Worm (Caenorhabditis elegans) whole organism, L3 larva: ENCODE data around the gene zmp-5.

Experiments
- R02D3.7 ChIP-seq: fragments of 150-350 bp; optimal IDR thresholded peaks from 2 replicates; lab custom pipeline; 2014; ENCODE audit warnings: missing biosample characterization, missing genetic modification characterization
- ZK546.5 ChIP-seq: sonication (generic microtip); optimal IDR thresholded peaks from 2 replicates; lab custom pipeline; 2017; ENCODE audit warnings: missing biosample characterization, missing genetic modification characterization
- aly-2 ChIP-seq: fragments of 150-350 bp; optimal IDR thresholded peaks from 2 replicates; lab custom pipeline; 2014; ENCODE audit warnings: missing biosample characterization, missing genetic modification characterization
- ama-1 ChIP-seq: fragments of 150-350 bp; optimal IDR thresholded peaks from 2 replicates; lab custom pipeline; 2018
- ceh-16 ChIP-seq: sonication (generic microtip); optimal IDR thresholded peaks from 2 replicates; lab custom pipeline; 2017; ENCODE audit warnings: missing biosample characterization, missing genetic modification characterization
- ceh-28 ChIP-seq: fragments of 150-350 bp; optimal IDR thresholded peaks from 2 replicates; lab custom pipeline; 2014; ENCODE audit warnings: missing biosample characterization, missing genetic modification reagents, missing genetic modification characterization
- ceh-82 ChIP-seq: fragments of 150-350 bp; optimal IDR thresholded peaks from 2 replicates; lab custom pipeline; 2014; ENCODE audit warnings: missing biosample characterization, missing genetic modification characterization
- ceh-9 ChIP-seq: sonication (generic microtip); optimal IDR thresholded peaks from 2 replicates; lab custom pipeline; 2018; ENCODE audit warnings: missing biosample characterization, missing genetic modification characterization
- daf-12 ChIP-seq: fragments of 150-350 bp; optimal IDR thresholded peaks from 2 replicates; lab custom pipeline; 2014; ENCODE audit warnings: missing biosample characterization, missing genetic modification reagents, missing genetic modification characterization
- egl-27 ChIP-seq: sonication (generic microtip); optimal IDR thresholded peaks from 4 replicates; lab custom pipeline; 2017; ENCODE audit warnings: missing biosample characterization, missing genetic modification reagents, missing genetic modification characterization
- egl-5 ChIP-seq: fragments of 150-350 bp; optimal IDR thresholded peaks from 2 replicates; lab custom pipeline; 2017; ENCODE audit warnings: missing biosample characterization, missing genetic modification reagents, missing genetic modification characterization, inconsistent platforms
- elt-1 ChIP-seq: fragments of 150-350 bp; optimal IDR thresholded peaks from 2 replicates; lab custom pipeline; 2014; ENCODE audit warnings: missing biosample characterization, missing genetic modification characterization
- elt-2 ChIP-seq: sonication (generic microtip); optimal IDR thresholded peaks from 2 replicates; lab custom pipeline; 2016; ENCODE audit warnings: missing genetic modification reagents, mild to moderate bottlenecking, missing genetic modification characterization, missing compliant biosample characterization
- elt-3 ChIP-seq, 3 experiments: fragments of 150-350 bp in 1 of 3; sonication (generic microtip) in 2 of 3; optimal IDR thresholded peaks; 2 replicates in 2 of 3; 4 replicates in 1 of 3; lab custom pipeline; 2014 to 2017; ENCODE audit warnings: missing biosample characterization in 3 of 3, missing genetic modification characterization in 3 of 3
- eor-1 ChIP-seq, 2 experiments: fragments of 150-350 bp; optimal IDR thresholded peaks; 2 replicates each; lab custom pipeline; 2014 to 2018; ENCODE audit warnings: missing biosample characterization in 2 of 2, missing genetic modification characterization in 2 of 2
- fkh-10 ChIP-seq: sonication (generic microtip); optimal IDR thresholded peaks from 2 replicates; lab custom pipeline; 2017; ENCODE audit warnings: missing biosample characterization, missing genetic modification reagents, missing genetic modification characterization
- fos-1 ChIP-seq: fragments of 150-350 bp; optimal IDR thresholded peaks from 2 replicates; lab custom pipeline; 2014; ENCODE audit warnings: missing biosample characterization, missing genetic modification characterization
- hmg-11 ChIP-seq: sonication (generic microtip); optimal IDR thresholded peaks from 2 replicates; lab custom pipeline; 2016; ENCODE audit warnings: missing genetic modification characterization, missing compliant biosample characterization
- jun-1 ChIP-seq: fragments of 150-350 bp; optimal IDR thresholded peaks from 2 replicates; lab custom pipeline; 2014; ENCODE audit warnings: missing biosample characterization, missing genetic modification reagents, missing genetic modification characterization
- lin-15B ChIP-seq: fragments of 150-350 bp; optimal IDR thresholded peaks from 2 replicates; lab custom pipeline; 2014; ENCODE audit warnings: missing biosample characterization, missing genetic modification characterization
- lin-39 ChIP-seq: fragments of 150-350 bp; optimal IDR thresholded peaks from 2 replicates; lab custom pipeline; 2018; ENCODE audit warnings: missing biosample characterization, missing genetic modification reagents, missing genetic modification characterization
- lsy-12 ChIP-seq: sonication (generic microtip); optimal IDR thresholded peaks from 2 replicates; lab custom pipeline; 2016; ENCODE audit warnings: mild to moderate bottlenecking, missing genetic modification characterization, missing compliant biosample characterization
- mdl-1 ChIP-seq: fragments of 150-350 bp; optimal IDR thresholded peaks from 2 replicates; lab custom pipeline; 2014; ENCODE audit warnings: missing biosample characterization, missing genetic modification characterization
- mml-1 ChIP-seq: fragments of 150-350 bp; sonication (generic microtip); optimal IDR thresholded peaks from 3 replicates; lab custom pipeline; 2014; ENCODE audit warnings: missing biosample characterization, missing genetic modification characterization
- nfya-1 ChIP-seq: sonication (generic microtip); optimal IDR thresholded peaks from 2 replicates; lab custom pipeline; 2017; ENCODE audit warnings: missing genetic modification characterization, mild to moderate bottlenecking, missing compliant biosample characterization, antibody characterized with exemption, moderate library complexity; ENCODE audit not compliant: insufficient read depth
- nhr-11 ChIP-seq: fragments of 150-350 bp; optimal IDR thresholded peaks from 2 replicates; lab custom pipeline; 2014; ENCODE audit warnings: missing biosample characterization, missing genetic modification characterization
- nhr-12 ChIP-seq: fragments of 150-350 bp; optimal IDR thresholded peaks from 2 replicates; lab custom pipeline; 2014; ENCODE audit warnings: missing biosample characterization, missing genetic modification characterization
- nhr-23 ChIP-seq: fragments of 150-350 bp; optimal IDR thresholded peaks from 2 replicates; lab custom pipeline; 2014; ENCODE audit warnings: missing biosample characterization, missing genetic modification reagents, missing genetic modification characterization
- nhr-237 ChIP-seq: fragments of 150-350 bp; optimal IDR thresholded peaks from 2 replicates; lab custom pipeline; 2014; ENCODE audit warnings: missing biosample characterization, missing genetic modification characterization
- nhr-25 ChIP-seq: sonication (generic microtip); optimal IDR thresholded peaks from 2 replicates; lab custom pipeline; 2017; ENCODE audit warnings: missing biosample characterization, missing genetic modification characterization
- nhr-28 ChIP-seq: fragments of 150-350 bp; optimal IDR thresholded peaks from 2 replicates; lab custom pipeline; 2014; ENCODE audit warnings: missing biosample characterization, missing genetic modification characterization
- nhr-43 ChIP-seq: sonication (generic microtip); optimal IDR thresholded peaks from 2 replicates; lab custom pipeline; 2016; ENCODE audit warnings: mild to moderate bottlenecking, missing genetic modification characterization, missing compliant biosample characterization; ENCODE audit not compliant: poor library complexity, severe bottlenecking
- nhr-67 ChIP-seq: fragments of 150-350 bp; optimal IDR thresholded peaks from 2 replicates; lab custom pipeline; 2014; ENCODE audit warnings: missing biosample characterization, missing genetic modification characterization
- nhr-76 ChIP-seq: fragments of 150-350 bp; sonication (generic microtip); optimal IDR thresholded peaks from 5 replicates; lab custom pipeline; 2014; ENCODE audit warnings: missing biosample characterization, missing genetic modification characterization
- nhr-77 ChIP-seq: fragments of 150-350 bp; optimal IDR thresholded peaks from 2 replicates; lab custom pipeline; 2014; ENCODE audit warnings: missing biosample characterization, missing genetic modification characterization
- pha-4 ChIP-seq: fragments of 150-350 bp; optimal IDR thresholded peaks from 2 replicates; lab custom pipeline; 2014; ENCODE audit warnings: missing biosample characterization, missing genetic modification reagents, missing genetic modification characterization
- pqm-1 ChIP-seq: fragments of 150-350 bp; optimal IDR thresholded peaks from 2 replicates; lab custom pipeline; 2017; ENCODE audit warnings: missing biosample characterization, missing genetic modification characterization, inconsistent platforms
- sea-2 ChIP-seq: fragments of 150-350 bp; sonication (generic microtip); optimal IDR thresholded peaks from 4 replicates; lab custom pipeline; 2014; ENCODE audit warnings: missing biosample characterization, missing genetic modification reagents, missing genetic modification characterization
- skn-1 ChIP-seq: fragments of 150-350 bp; optimal IDR thresholded peaks from 2 replicates; lab custom pipeline; 2014; ENCODE audit warnings: missing biosample characterization, missing genetic modification characterization
- snpc-4 ChIP-seq: fragments of 150-350 bp; optimal IDR thresholded peaks from 2 replicates; lab custom pipeline; 2014; ENCODE audit warnings: missing biosample characterization, missing genetic modification characterization
- tbx-2 ChIP-seq: sonication (generic microtip); optimal IDR thresholded peaks from 2 replicates; lab custom pipeline; 2016; ENCODE audit warnings: mild to moderate bottlenecking, missing genetic modification characterization, missing compliant biosample characterization
- unc-39 ChIP-seq: sonication (generic microtip); optimal IDR thresholded peaks from 4 replicates; lab custom pipeline; 2017; ENCODE audit warnings: missing biosample characterization, missing genetic modification characterization
- unc-62 ChIP-seq: fragments of 150-350 bp; sonication (generic microtip); optimal IDR thresholded peaks from 4 replicates; lab custom pipeline; 2014; ENCODE audit warnings: missing biosample characterization, missing genetic modification reagents, missing genetic modification characterization
- zag-1 ChIP-seq: fragments of 150-350 bp; optimal IDR thresholded peaks from 2 replicates; lab custom pipeline; 2014; ENCODE audit warnings: missing biosample characterization, missing genetic modification characterization
- ztf-11 ChIP-seq: fragments of 150-350 bp; optimal IDR thresholded peaks from 2 replicates; lab custom pipeline; 2014; ENCODE audit warnings: missing biosample characterization, missing genetic modification characterization
- ztf-4 ChIP-seq: fragments of 150-350 bp; optimal IDR thresholded peaks from 2 replicates; lab custom pipeline; 2014; ENCODE audit warnings: missing biosample characterization, missing genetic modification characterization

Gene zmp-5

ce11 chrX:12663114-12663513, 16.2 kb downstream of the zmp-5 start:
- peak; percentile 4 for TF ChIP-seq nhr-43 (tag; lab: Kevin White, UChicago)
- TF ChIP-seq daf-12, result no peak
- no peak for TF ChIP-seq nhr-28 (tag; lab: Kevin White, UChicago)
- no peak for TF ChIP-seq unc-62 (GFP tag; lab: Kevin White, UChicago)
- no peak for TF ChIP-seq mdl-1 (tag; lab: Kevin White, UChicago)
- no peak for TF ChIP-seq pha-4
- no peak for TF ChIP-seq ama-1 (lab: Kevin White, UChicago)
- TF ChIP-seq fkh-10 (GFP tag; lab: Kevin White, UChicago), result no peak
- TF ChIP-seq elt-1, result no peak
- TF ChIP-seq, all 47 proteins: peak for 1

- TF ChIP-seq nhr-25 (tag; lab: Kevin White, UChicago) (peak; percentile 47), aly-2 (tag; lab: Kevin White, UChicago) (no peak), ama-1 (lab: Kevin White, UChicago) (peak; percentile 98), elt-2 (tag; lab: Kevin White, UChicago) (peak; percentile 34)
Measured at ce11 chrX:12663537-12663936, 16.6 kb downstream of the zmp-5 start, which contains the start of gene nlp-76. nlp-76 (minus strand) TSS chrX:12663903.

ce11 chrX:12664443-12664842, 17.5 kb downstream of the zmp-5 start:
- TF ChIP-seq ama-1 (lab: Kevin White, UChicago), result peak; percentile 98
- TF ChIP-seq tbx-2 (tag; lab: Kevin White, UChicago), result no peak

- TF ChIP-seq fos-1 (tag; lab: Kevin White, UChicago) (no peak), pqm-1 (peak; percentile 62), skn-1 (tag; lab: Kevin White, UChicago) (peak; percentile 43), nhr-12 (no peak), unc-62 (GFP tag; lab: Kevin White, UChicago) (no peak), nhr-25 (tag; lab: Kevin White, UChicago) (peak; percentile 53), snpc-4 (tag; lab: Kevin White, UChicago) (no peak), nhr-237 (tag; lab: Kevin White, UChicago) (no peak), eor-1 (tag; optimal IDR thresholded peaks at IDR 0.05; lab: Kevin White, UChicago) (no peak), egl-5 (tag; lab: Kevin White, UChicago) (no peak), ama-1 (lab: Kevin White, UChicago) (peak; percentile 98), nhr-11 (peak; percentile 13), tbx-2 (tag; lab: Kevin White, UChicago) (peak; percentile 73), nhr-23 (tag; lab: Kevin White, UChicago) (peak; percentile 32), ceh-82 (tag; lab: Kevin White, UChicago) (peak; percentile 39), nhr-28 (tag; lab: Kevin White, UChicago) (no peak), egl-27 (tag; lab: Kevin White, UChicago) (peak; percentile 56), nhr-76 (tag; lab: Kevin White, UChicago) (no peak), elt-3 (tag; optimal IDR thresholded peaks at IDR 0.05; lab: Kevin White, UChicago) (no peak), ztf-11 (tag; lab: Kevin White, UChicago) (no peak), nhr-77 (tag; lab: Kevin White, UChicago) (peak; percentile 31), ceh-9 (no peak), ztf-4 (no peak), aly-2 (tag; lab: Kevin White, UChicago) (no peak), nhr-67 (tag; lab: Kevin White, UChicago) (no peak), mml-1 (tag; lab: Kevin White, UChicago) (no peak), ceh-16 (tag; lab: Kevin White, UChicago) (no peak), mdl-1 (tag; lab: Kevin White, UChicago) (no peak), lsy-12 (tag; lab: Kevin White, UChicago) (peak; percentile 98), zag-1 (no peak), jun-1 (tag; lab: Kevin White, UChicago) (no peak), sea-2 (no peak), nfya-1 (tag; lab: Kevin White, UChicago) (peak; percentile 70), ZK546.5 (no peak), lin-39 (tag; lab: Kevin White, UChicago) (peak; percentile 56), R02D3.7 (tag; lab: Kevin White, UChicago) (peak; percentile 33), fkh-10 (GFP tag; lab: Kevin White, UChicago) (no peak), elt-2 (tag; lab: Kevin White, UChicago) (peak; percentile 54), hmg-11 (tag; lab: Kevin White, UChicago) (peak; percentile 98), ceh-28 (tag; lab: Kevin White, UChicago) (peak; percentile 33), lin-15B (tag; lab: Kevin White, UChicago) (no peak), elt-1 (no peak), unc-39 (tag; lab: Kevin White, UChicago) (no peak), pha-4 (peak; percentile 71), daf-12 (no peak)
Measured at ce11 chrX:12664987-12665451, 18.1 kb downstream of the zmp-5 start.
